Worm (Caenorhabditis elegans) whole organism, L3 larva: ENCODE results near the gene F35A5.2.

Experiments
- ama-1 ChIP-seq: fragments of 150-350 bp; optimal IDR thresholded peaks from 2 replicates; lab custom pipeline; 2018
- daf-12 ChIP-seq: fragments of 150-350 bp; optimal IDR thresholded peaks from 2 replicates; lab custom pipeline; 2014; ENCODE audit warnings: missing biosample characterization, missing genetic modification reagents, missing genetic modification characterization
- jun-1 ChIP-seq: fragments of 150-350 bp; optimal IDR thresholded peaks from 2 replicates; lab custom pipeline; 2014; ENCODE audit warnings: missing biosample characterization, missing genetic modification reagents, missing genetic modification characterization
- lin-39 ChIP-seq: fragments of 150-350 bp; optimal IDR thresholded peaks from 2 replicates; lab custom pipeline; 2018; ENCODE audit warnings: missing biosample characterization, missing genetic modification reagents, missing genetic modification characterization
- nhr-11 ChIP-seq: fragments of 150-350 bp; optimal IDR thresholded peaks from 2 replicates; lab custom pipeline; 2014; ENCODE audit warnings: missing biosample characterization, missing genetic modification characterization
- nhr-28 ChIP-seq: fragments of 150-350 bp; optimal IDR thresholded peaks from 2 replicates; lab custom pipeline; 2014; ENCODE audit warnings: missing biosample characterization, missing genetic modification characterization
- sea-2 ChIP-seq: fragments of 150-350 bp; sonication (generic microtip); optimal IDR thresholded peaks from 4 replicates; lab custom pipeline; 2014; ENCODE audit warnings: missing biosample characterization, missing genetic modification reagents, missing genetic modification characterization
- skn-1 ChIP-seq: fragments of 150-350 bp; optimal IDR thresholded peaks from 2 replicates; lab custom pipeline; 2014; ENCODE audit warnings: missing biosample characterization, missing genetic modification characterization
- zag-1 ChIP-seq: fragments of 150-350 bp; optimal IDR thresholded peaks from 2 replicates; lab custom pipeline; 2014; ENCODE audit warnings: missing biosample characterization, missing genetic modification characterization

DNA sequence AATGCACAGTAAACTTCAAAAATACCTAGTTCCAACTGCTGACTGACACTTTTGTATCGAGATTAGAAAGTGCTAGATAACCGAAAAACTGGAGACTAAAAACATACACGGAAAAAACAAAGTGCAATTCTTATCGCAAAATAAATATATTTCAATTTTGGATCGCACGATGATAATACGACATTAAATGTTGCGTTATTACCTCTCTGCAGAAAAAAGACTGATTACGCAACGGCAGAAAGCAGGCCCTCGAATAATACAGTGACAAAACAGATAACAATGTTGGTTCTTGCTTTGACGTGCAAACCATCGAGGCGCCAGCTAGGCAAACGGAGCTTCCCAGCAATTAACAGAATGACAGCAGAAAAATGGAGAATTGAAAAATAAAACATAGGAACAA is 18.9 kb downstream of the F35A5.2 start:
- TF ChIP-seq ama-1 (lab: Kevin White, UChicago) (no peak), skn-1 (peak; percentile 67), sea-2 (GFP tag; lab: Kevin White, UChicago) (no peak), jun-1 (tag; lab: Kevin White, UChicago) (peak; percentile 83), nhr-28 (tag; lab: Kevin White, UChicago) (no peak), zag-1 (tag; lab: Kevin White, UChicago) (no peak), daf-12 (no peak), nhr-11 (no peak), lin-39 (tag; lab: Kevin White, UChicago) (no peak)
